Worm (Caenorhabditis elegans) whole organism, L4/young adult: ENCODE results near the gene htrl-1.

Experiments
- W03F9.2 ChIP-seq: fragments of 150-350 bp; optimal IDR thresholded peaks from 2 replicates; lab custom pipeline; 2014; ENCODE audit warnings: missing biosample characterization, missing genetic modification characterization
- dao-5 ChIP-seq: sonication (generic microtip); optimal IDR thresholded peaks from 2 replicates; lab custom pipeline; 2016; ENCODE audit warnings: missing genotype, missing genetic modification characterization, moderate library complexity, missing compliant biosample characterization
- him-1 ChIP-seq: sonication (generic microtip); optimal IDR thresholded peaks from 2 replicates; lab custom pipeline; 2016; ENCODE audit warnings: missing genotype, missing genetic modification reagents, missing genetic modification characterization, missing compliant biosample characterization

The htrl-1 gene

ce11 chrV:11529541-11529940 is 33.4 kb upstream of the htrl-1 start:
- TF ChIP-seq dao-5 (tag; lab: Kevin White, UChicago) = no peak
- TF ChIP-seq him-1 = no peak
- no peak for TF ChIP-seq W03F9.2 (tag; lab: Kevin White, UChicago)

- TF ChIP-seq dao-5 (tag; lab: Kevin White, UChicago) (no peak), W03F9.2 (tag; lab: Kevin White, UChicago) (no peak), him-1 (no peak)
These were observed 32.6 kb upstream of the htrl-1 start for ce11 chrV:11528633-11529327.

ce11 chrV:11527531-11527930 is 31.3 kb upstream of the htrl-1 start, which contains the start of gene ccch-1:
TSS of gene ccch-1 (plus strand) at chrV:11527831.
- TF ChIP-seq dao-5 (tag; lab: Kevin White, UChicago) (no peak), him-1 (no peak), W03F9.2 (tag; lab: Kevin White, UChicago) (no peak)

- no peak for TF ChIP-seq W03F9.2 (tag; lab: Kevin White, UChicago)
- TF ChIP-seq him-1 = no peak
- TF ChIP-seq dao-5 (tag; lab: Kevin White, UChicago) = no peak
These were observed 30.8 kb upstream of the htrl-1 start for ce11 chrV:11526927-11527491.

ce11 chrV:11525338-11525737 is 29.2 kb upstream of the htrl-1 start:
- TF ChIP-seq him-1 = no peak
- no peak for TF ChIP-seq dao-5 (tag; lab: Kevin White, UChicago)
- no peak for TF ChIP-seq W03F9.2 (tag; lab: Kevin White, UChicago)

- TF ChIP-seq dao-5 (tag; lab: Kevin White, UChicago) = no peak
- TF ChIP-seq W03F9.2 (tag; lab: Kevin White, UChicago) = peak; percentile 85
- TF ChIP-seq him-1 = peak; percentile 12
These were observed 25.3 kb upstream of the htrl-1 start, which contains the start of gene pafo-1 for ce11 chrV:11521448-11521847. TSS of gene pafo-1 (plus strand) at chrV:11521703.

- no peak for TF ChIP-seq W03F9.2 (tag; lab: Kevin White, UChicago)
- TF ChIP-seq him-1 = no peak
- no peak for TF ChIP-seq dao-5 (tag; lab: Kevin White, UChicago)
These were observed 24.0 kb upstream of the htrl-1 start, which contains the start of the genes C55A6.11 and C55A6.7 for ce11 chrV:11520215-11520614. TSS of gene C55A6.11 (plus strand) at chrV:11520515. TSS of gene C55A6.7 (minus strand) at chrV:11520530.

ce11 chrV:11517789-11518188 is 21.6 kb upstream of the htrl-1 start, which contains the start of gene C55A6.4:
TSS of gene C55A6.4 (minus strand) at chrV:11517889.
- TF ChIP-seq W03F9.2 (tag; lab: Kevin White, UChicago) (no peak), him-1 (no peak), dao-5 (tag; lab: Kevin White, UChicago) (no peak)

ce11 chrV:11516141-11516591 is 20.0 kb upstream of the htrl-1 start, which contains the start of gene sdz-8:
TSS of gene sdz-8 (minus strand) at chrV:11516191.
- TF ChIP-seq dao-5 (tag; lab: Kevin White, UChicago) (no peak), W03F9.2 (tag; lab: Kevin White, UChicago) (no peak), him-1 (no peak)

- no peak for TF ChIP-seq W03F9.2 (tag; lab: Kevin White, UChicago)
- TF ChIP-seq him-1 = no peak
- no peak for TF ChIP-seq dao-5 (tag; lab: Kevin White, UChicago)
These were observed 19.0 kb upstream of the htrl-1 start for ce11 chrV:11515145-11515544.

- TF ChIP-seq him-1 (no peak), W03F9.2 (tag; lab: Kevin White, UChicago) (no peak), dao-5 (tag; lab: Kevin White, UChicago) (no peak)
These were observed 18.5 kb upstream of the htrl-1 start, which contains the start of gene C55A6.6 for ce11 chrV:11514677-11515076. TSS of gene C55A6.6 (minus strand) at chrV:11514737.

- TF ChIP-seq W03F9.2 (tag; lab: Kevin White, UChicago) (no peak), him-1 (no peak), dao-5 (tag; lab: Kevin White, UChicago) (no peak)
These were observed 17.2 kb upstream of the htrl-1 start, which contains the start of gene C55A6.3 for ce11 chrV:11513432-11513831. TSS of gene C55A6.3 (minus strand) at chrV:11513532.

- TF ChIP-seq W03F9.2 (tag; lab: Kevin White, UChicago) = no peak
- no peak for TF ChIP-seq dao-5 (tag; lab: Kevin White, UChicago)
- TF ChIP-seq him-1 = no peak
These were observed 12.6 kb upstream of the htrl-1 start, which contains the start of gene ttll-5 for ce11 chrV:11508773-11509172. TSS of gene ttll-5 (plus strand) at chrV:11509060.

- TF ChIP-seq dao-5 (tag; lab: Kevin White, UChicago) (no peak), him-1 (no peak), W03F9.2 (tag; lab: Kevin White, UChicago) (no peak)
These were observed 10.2 kb upstream of the htrl-1 start for ce11 chrV:11506347-11506746.
